Worm (Caenorhabditis elegans) whole organism, young adult: ENCODE measurements around the gene sdz-15.

Source experiments
- D2030.7 ChIP-seq: fragments of 200-800 bp; sonication (Bioruptor generic); IDR thresholded peaks from 2 replicates; pipeline ENCODE4 v1.3.6; 2022; ENCODE audit warnings: missing genetic modification reagents, missing genetic modification characterization, missing compliant biosample characterization
- K12H6.12 ChIP-seq: fragments of 200-800 bp; sonication (Bioruptor generic); optimal IDR thresholded peaks from 2 replicates; lab custom pipeline; 2018; ENCODE audit warnings: mild to moderate bottlenecking, missing genetic modification characterization, missing compliant biosample characterization
- athp-1 ChIP-seq: sonication (generic microtip); optimal IDR thresholded peaks from 2 replicates; lab custom pipeline; 2017; ENCODE audit warnings: mild to moderate bottlenecking, missing genetic modification characterization, missing compliant biosample characterization
- chd-7 ChIP-seq: sonication (generic microtip); optimal IDR thresholded peaks from 2 replicates; lab custom pipeline; 2016; ENCODE audit warnings: mild to moderate bottlenecking, missing genetic modification characterization, moderate library complexity, missing compliant biosample characterization
- egl-18 ChIP-seq: fragments of 200-800 bp; sonication (Bioruptor generic); IDR thresholded peaks from 2 replicates; pipeline ENCODE4 v1.3.6; 2022; ENCODE audit warnings: missing genetic modification reagents, missing genetic modification characterization, missing compliant biosample characterization
- ekl-4 ChIP-seq: fragments of 200-800 bp; sonication (Bioruptor generic); IDR thresholded peaks from 2 replicates; pipeline ENCODE4 v1.3.6; 2022; ENCODE audit warnings: missing genetic modification reagents, missing genetic modification characterization, missing compliant biosample characterization
- hmg-20 ChIP-seq: fragments of 200-800 bp; sonication (Bioruptor generic); IDR thresholded peaks from 2 replicates; pipeline ENCODE4 v1.3.6; 2022; ENCODE audit warnings: missing genetic modification reagents, missing genetic modification characterization, missing compliant biosample characterization
- lsl-1 ChIP-seq: fragments of 200-800 bp; sonication (Bioruptor generic); optimal IDR thresholded peaks from 2 replicates; lab custom pipeline; 2018; ENCODE audit warnings: mild to moderate bottlenecking, missing genetic modification characterization, moderate library complexity, missing compliant biosample characterization
- lsy-27 ChIP-seq: sonication (generic microtip); optimal IDR thresholded peaks from 2 replicates; lab custom pipeline; 2017; ENCODE audit warnings: missing genetic modification characterization, mild to moderate bottlenecking, missing compliant biosample characterization, antibody characterized with exemption, missing genotype, borderline replicate concordance; ENCODE audit not compliant: insufficient read depth
- madf-3 ChIP-seq: fragments of 200-800 bp; sonication (Bioruptor generic); IDR thresholded peaks from 2 replicates; pipeline ENCODE4 v1.3.6; 2022; ENCODE audit warnings: missing genetic modification reagents, missing genetic modification characterization, missing compliant biosample characterization
- sdz-38 ChIP-seq: sonication (generic microtip); optimal IDR thresholded peaks from 2 replicates; lab custom pipeline; 2016; ENCODE audit warnings: missing genotype, missing genetic modification characterization, missing compliant biosample characterization
- sea-2 ChIP-seq: fragments of 200-800 bp; sonication (Bioruptor generic); IDR thresholded peaks from 2 replicates; pipeline ENCODE4 v1.3.6; 2022; ENCODE audit warnings: missing genetic modification characterization, missing compliant biosample characterization
- xnd-1 ChIP-seq: sonication (generic microtip); optimal IDR thresholded peaks from 2 replicates; lab custom pipeline; 2016; ENCODE audit warnings: missing genotype, missing genetic modification reagents, missing genetic modification characterization, missing compliant biosample characterization
- ztf-18 ChIP-seq: sonication (generic microtip); optimal IDR thresholded peaks from 2 replicates; lab custom pipeline; 2016; ENCODE audit warnings: missing genotype, mild to moderate bottlenecking, missing genetic modification characterization, missing compliant biosample characterization
- ztf-25 ChIP-seq: fragments of 200-800 bp; sonication (Bioruptor generic); IDR thresholded peaks from 2 replicates; pipeline ENCODE4 v1.3.6; 2022; ENCODE audit warnings: missing genetic modification reagents, missing genetic modification characterization, missing compliant biosample characterization
- ztf-28 ChIP-seq: fragments of 200-800 bp; sonication (Bioruptor generic); IDR thresholded peaks from 2 replicates; pipeline ENCODE4 v1.3.6; 2022; ENCODE audit warnings: missing genetic modification reagents, missing genetic modification characterization, missing compliant biosample characterization

Gene sdz-15

ce11 chrIII:6531099-6531498 lies 32.8 kb downstream of the sdz-15 start, which contains the start of gene C09E7.11:
Gene C09E7.11, plus strand, starts transcription at chrIII:6531399.
- no peak for TF ChIP-seq sea-2 (GFP tag; lab: Robert Waterston, UW)
- no peak for TF ChIP-seq ekl-4 (GFP tag; lab: Robert Waterston, UW)
- no peak for TF ChIP-seq lsl-1 (GFP tag; lab: Kevin White, UChicago)
- no peak for TF ChIP-seq lsy-27
- no peak for TF ChIP-seq ztf-28 (GFP tag; lab: Robert Waterston, UW)
- no peak for TF ChIP-seq xnd-1 (tag; lab: Kevin White, UChicago)
- TF ChIP-seq D2030.7 (GFP tag; lab: Robert Waterston, UW): no peak

ce11 chrIII:6532647-6533046 lies 34.4 kb downstream of the sdz-15 start, which contains the start of gene srxa-5:
Gene srxa-5, plus strand, starts transcription at chrIII:6532947.
- no peak for TF ChIP-seq sdz-38 (tag; lab: Kevin White, UChicago)
- TF ChIP-seq madf-3: no peak
- TF ChIP-seq hmg-20 (GFP tag; lab: Robert Waterston, UW): no peak
- no peak for TF ChIP-seq ztf-18
- no peak for TF ChIP-seq egl-18 (GFP tag; lab: Robert Waterston, UW)
- no peak for TF ChIP-seq chd-7 (tag; lab: Kevin White, UChicago)
- TF ChIP-seq, all 124 proteins: peak for 0

ce11 chrIII:6536945-6537568 lies 38.8 kb downstream of the sdz-15 start, which contains the start of gene C09E7.4:
Gene C09E7.4, minus strand, starts transcription at chrIII:6536995.
- TF ChIP-seq K12H6.12 (peak; percentile 18), athp-1 (tag; lab: Kevin White, UChicago) (no peak), ztf-25 (GFP tag; lab: Robert Waterston, UW) (0 out of 2 replicates have a peak, but pooled peaks have one; percentile 11)
